Worm (Caenorhabditis elegans) whole organism, L1 larva: Measurements from ENCODE around the gene F19F10.1.

Source experiments
- C34B4.2 ChIP-seq: sonication (generic microtip); optimal IDR thresholded peaks from 2 replicates; lab custom pipeline; 2017; ENCODE audit warnings: mild to moderate bottlenecking, missing genetic modification characterization, missing compliant biosample characterization
- Y116A8C.19 ChIP-seq: sonication (generic microtip); optimal IDR thresholded peaks from 2 replicates; lab custom pipeline; 2016; ENCODE audit warnings: missing compliant biosample characterization, missing genetic modification characterization, borderline replicate concordance
- blmp-1 ChIP-seq: fragments of 150-350 bp; optimal IDR thresholded peaks from 2 replicates; lab custom pipeline; 2014; ENCODE audit warnings: missing biosample characterization, missing genetic modification characterization
- ceh-8 ChIP-seq: fragments of 200-800 bp; sonication (Bioruptor generic); optimal IDR thresholded peaks from 2 replicates; lab custom pipeline; 2018; ENCODE audit warnings: mild to moderate bottlenecking, missing genetic modification characterization, moderate library complexity, missing compliant biosample characterization
- efl-1 ChIP-seq, 4 experiments: fragments of 150-350 bp; optimal IDR thresholded peaks in 3 of 4; peaks in 1 of 4; 1 replicate in 1 of 4; 2 replicates in 3 of 4; lab custom pipeline; 2014; ENCODE audit warnings: missing biosample characterization in 2 of 4, missing genetic modification characterization in 2 of 4, missing genetic modification reagents in 2 of 4
- egl-13 ChIP-seq: sonication (generic microtip); optimal IDR thresholded peaks from 2 replicates; lab custom pipeline; 2016; ENCODE audit warnings: missing genotype, missing genetic modification reagents, missing genetic modification characterization, missing compliant biosample characterization
- elt-2 ChIP-seq: sonication (generic microtip); optimal IDR thresholded peaks from 2 replicates; lab custom pipeline; 2016; ENCODE audit warnings: missing genetic modification characterization, mild to moderate bottlenecking, inconsistent platforms, missing compliant biosample characterization, missing genetic modification reagents
- ets-5 ChIP-seq: fragments of 200-800 bp; sonication (Bioruptor generic); IDR thresholded peaks from 2 replicates; pipeline ENCODE4 v1.3.6; 2022; ENCODE audit warnings: missing genetic modification characterization, missing compliant biosample characterization
- fkh-8 ChIP-seq: sonication (generic microtip); optimal IDR thresholded peaks from 2 replicates; lab custom pipeline; 2016; ENCODE audit warnings: mild to moderate bottlenecking, missing genetic modification characterization, missing compliant biosample characterization
- grh-1 ChIP-seq: fragments of 200-800 bp; sonication (Bioruptor generic); IDR thresholded peaks from 2 replicates; pipeline ENCODE4 v1.3.6; 2022; ENCODE audit warnings: missing genetic modification reagents, missing genetic modification characterization, missing compliant biosample characterization
- hlh-4 ChIP-seq: sonication (generic microtip); optimal IDR thresholded peaks from 2 replicates; lab custom pipeline; 2016; ENCODE audit warnings: mild to moderate bottlenecking, missing genetic modification characterization, missing compliant biosample characterization
- hpl-2 ChIP-seq: fragments of 150-350 bp; optimal IDR thresholded peaks from 2 replicates; lab custom pipeline; 2014; ENCODE audit warnings: missing biosample characterization, missing genetic modification reagents, missing genetic modification characterization
- lin-35 ChIP-seq, 2 experiments: fragments of 150-350 bp; optimal IDR thresholded peaks; 2 replicates each; lab custom pipeline; 2014; ENCODE audit warnings: missing biosample characterization in 2 of 2, missing genetic modification characterization in 2 of 2, missing genetic modification reagents in 2 of 2
- lsy-2 ChIP-seq, 2 experiments: fragments of 150-350 bp; optimal IDR thresholded peaks; 2 replicates each; lab custom pipeline; 2014; ENCODE audit warnings: missing biosample characterization in 2 of 2, missing genetic modification characterization in 2 of 2
- nhr-12 ChIP-seq: sonication (generic microtip); optimal IDR thresholded peaks from 2 replicates; lab custom pipeline; 2017; ENCODE audit warnings: missing biosample characterization, missing genetic modification characterization
- nhr-19 ChIP-seq: fragments of 200-800 bp; sonication (Bioruptor generic); conservative IDR thresholded peaks from 2 replicates; pipeline ENCODE4 v1.3.6; 2022; ENCODE audit warnings: missing genetic modification characterization, missing compliant biosample characterization
- nhr-47 ChIP-seq: sonication (generic microtip); optimal IDR thresholded peaks from 2 replicates; lab custom pipeline; 2016; ENCODE audit warnings: mild to moderate bottlenecking, missing genetic modification characterization, moderate library complexity, missing compliant biosample characterization
- nhr-71 ChIP-seq: sonication (generic microtip); optimal IDR thresholded peaks from 2 replicates; lab custom pipeline; 2016; ENCODE audit warnings: mild to moderate bottlenecking, missing genetic modification characterization, moderate library complexity, missing compliant biosample characterization
- nhr-85 ChIP-seq: sonication (generic microtip); peaks from one replicate; lab custom pipeline; 2016; ENCODE audit warnings: missing genetic modification characterization, inconsistent platforms, missing compliant biosample characterization
- nhr-90 ChIP-seq: sonication (generic microtip); optimal IDR thresholded peaks from 2 replicates; lab custom pipeline; 2016; ENCODE audit warnings: mild to moderate bottlenecking, missing genetic modification characterization, missing compliant biosample characterization; ENCODE audit not compliant: poor library complexity
- pqm-1 ChIP-seq: sonication (generic microtip); optimal IDR thresholded peaks from 3 replicates; lab custom pipeline; 2017; ENCODE audit warnings: missing biosample characterization, missing genetic modification characterization
- sptf-1 ChIP-seq: fragments of 150-350 bp; optimal IDR thresholded peaks from 2 replicates; lab custom pipeline; 2014; ENCODE audit warnings: missing biosample characterization, missing genetic modification characterization
- swsn-7 ChIP-seq: sonication (generic microtip); optimal IDR thresholded peaks from 2 replicates; lab custom pipeline; 2016; ENCODE audit warnings: missing genetic modification characterization, missing compliant biosample characterization
- tbx-2 ChIP-seq: sonication (generic microtip); optimal IDR thresholded peaks from 2 replicates; lab custom pipeline; 2016; ENCODE audit warnings: missing genetic modification characterization, missing compliant biosample characterization
- tlp-1 ChIP-seq: fragments of 150-350 bp; optimal IDR thresholded peaks from 2 replicates; lab custom pipeline; 2014; ENCODE audit warnings: missing biosample characterization, missing genetic modification characterization
- unc-62 ChIP-seq: fragments of 150-350 bp; optimal IDR thresholded peaks from 2 replicates; lab custom pipeline; 2014; ENCODE audit warnings: missing biosample characterization, missing genetic modification reagents, missing genetic modification characterization
- xbp-1 ChIP-seq: sonication (generic microtip); optimal IDR thresholded peaks from 2 replicates; lab custom pipeline; 2016; ENCODE audit warnings: missing genetic modification characterization, missing compliant biosample characterization
- zag-1 ChIP-seq: fragments of 150-350 bp; optimal IDR thresholded peaks from 2 replicates; lab custom pipeline; 2014; ENCODE audit warnings: missing biosample characterization, missing genetic modification characterization

Gene F19F10.1

DNA sequence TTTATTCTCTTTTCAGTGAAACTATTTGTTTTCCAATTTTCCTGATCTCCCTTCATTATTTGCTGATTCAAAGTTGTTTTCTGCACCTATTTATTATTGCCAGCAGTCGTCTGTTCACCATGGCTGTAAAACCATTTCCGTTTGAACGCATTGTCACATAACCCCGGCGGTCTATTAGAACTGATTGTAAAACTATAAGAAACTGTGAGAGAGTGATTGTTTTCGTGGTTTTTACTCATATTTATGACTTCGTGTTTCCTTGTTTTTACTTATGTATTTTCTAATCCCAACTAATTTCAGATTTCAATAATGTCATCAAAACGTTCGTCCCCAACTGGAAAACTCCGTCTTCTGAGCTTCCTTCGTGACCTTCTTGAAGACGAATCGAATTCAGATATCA, at the start of gene F19F10.1:
Gene F19F10.1 (plus strand): TSS at position 301 of the 400 bp plus-strand sequence.
- TF ChIP-seq nhr-12 (tag; lab: Kevin White, UChicago), result no peak
- TF ChIP-seq hlh-4 (tag; lab: Kevin White, UChicago), result no peak
- TF ChIP-seq Y116A8C.19 (tag; lab: Kevin White, UChicago), result no peak
- no peak for TF ChIP-seq hpl-2 (GFP tag; lab: Kevin White, UChicago)
- no peak for TF ChIP-seq blmp-1 (tag; lab: Kevin White, UChicago)
- no peak for TF ChIP-seq xbp-1 (tag; lab: Kevin White, UChicago)
- TF ChIP-seq sptf-1 (tag; lab: Kevin White, UChicago), result no peak
- no peak for TF ChIP-seq C34B4.2 (tag; lab: Kevin White, UChicago)

DNA sequence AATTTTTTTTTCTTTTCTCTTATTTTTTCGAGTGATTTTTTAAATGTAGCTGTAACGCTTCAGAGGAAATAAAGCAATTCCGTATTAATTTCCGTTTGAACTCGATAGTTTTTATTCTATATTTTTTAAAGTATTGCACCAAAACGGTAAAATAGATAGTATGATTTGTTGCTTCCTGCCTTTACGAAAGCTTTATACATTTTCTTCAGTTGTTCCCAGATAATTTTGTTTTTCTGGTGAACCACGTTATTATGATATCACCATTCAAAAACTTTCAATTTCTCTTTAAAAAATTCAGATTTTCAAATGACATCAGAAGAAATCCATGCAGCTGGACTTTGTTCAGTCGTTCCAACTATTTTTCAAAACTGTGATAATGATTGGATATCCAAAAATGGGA, 48.1 kb upstream of the F19F10.1 start, which contains the start of gene srb-18:
Gene srb-18 (plus strand): TSS at position 301 of the 400 bp plus-strand sequence.
- TF ChIP-seq nhr-19 (GFP tag; lab: Robert Waterston, UW), result no peak
- no peak for TF ChIP-seq unc-62 (GFP tag; lab: Kevin White, UChicago)
- TF ChIP-seq swsn-7 (tag; lab: Kevin White, UChicago), result no peak
- no peak for TF ChIP-seq efl-1 (optimal IDR thresholded peaks at IDR 0.05; lab: Kevin White, UChicago)
- no peak for TF ChIP-seq efl-1 (GFP tag; optimal IDR thresholded peaks at IDR 0.05 in 1 of 2; lab: Kevin White, UChicago)
- no peak for TF ChIP-seq nhr-47 (tag; lab: Kevin White, UChicago)
- no peak for TF ChIP-seq pqm-1 (tag; lab: Kevin White, UChicago)
- TF ChIP-seq nhr-85 (tag; lab: Kevin White, UChicago), result no peak
- TF ChIP-seq hpl-2 (GFP tag; lab: Kevin White, UChicago), result no peak

DNA sequence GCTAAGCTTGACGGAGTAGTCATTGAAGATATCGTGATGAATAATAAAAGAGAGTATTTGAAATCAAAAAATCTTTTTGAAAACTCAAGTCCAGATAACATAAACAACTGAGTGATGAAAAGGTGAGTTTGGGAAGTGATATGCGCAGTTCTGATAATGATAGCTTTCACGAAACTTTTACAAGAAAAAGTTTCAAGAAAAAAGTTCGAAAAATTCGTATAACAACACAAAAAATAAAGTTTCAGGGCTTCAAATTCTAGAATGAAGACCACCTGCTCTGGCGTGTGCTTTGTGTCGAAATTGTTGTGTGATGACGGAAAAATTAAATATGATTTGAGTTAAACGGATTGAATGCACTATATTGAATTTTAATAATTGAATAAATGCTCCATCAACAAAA, 43.0 kb upstream of the F19F10.1 start, which contains the start of gene srb-19:
Gene srb-19 (minus strand): TSS at position 101 of the 400 bp plus-strand sequence.
- TF ChIP-seq zag-1 (tag; lab: Kevin White, UChicago) (no peak), fkh-8 (tag; lab: Kevin White, UChicago) (peak; percentile 1), nhr-71 (tag; lab: Kevin White, UChicago) (peak; percentile 26), tlp-1 (tag; lab: Kevin White, UChicago) (no peak), nhr-19 (GFP tag; lab: Robert Waterston, UW) (no peak)
- TF ChIP-seq, all 84 proteins: peak for 2

DNA sequence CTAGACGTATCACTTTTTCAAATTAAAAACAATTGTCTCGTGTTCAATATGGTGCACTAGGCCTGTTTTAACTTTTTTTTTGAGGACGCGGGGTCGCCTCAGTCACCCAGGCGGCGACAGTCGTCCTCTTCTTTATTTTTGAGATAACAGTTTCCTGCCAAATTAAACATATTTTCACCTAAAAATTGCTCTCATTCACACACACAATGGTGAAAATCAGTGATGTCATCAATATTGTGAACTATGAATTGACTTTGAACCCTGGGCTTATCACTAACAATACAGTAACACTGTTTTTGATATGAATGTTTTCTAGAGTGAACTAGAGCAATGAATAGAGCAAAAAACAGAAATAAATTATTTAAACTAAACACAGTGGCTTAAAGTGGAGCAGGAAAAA, 41.7 kb upstream of the F19F10.1 start:
- TF ChIP-seq elt-2 (tag; lab: Kevin White, UChicago) (peak; percentile 75), lin-35 (GFP tag; optimal IDR thresholded peaks at IDR 0.05; lab: Kevin White, UChicago) (no peak)
- TF ChIP-seq, all 84 proteins: peak for 1

DNA sequence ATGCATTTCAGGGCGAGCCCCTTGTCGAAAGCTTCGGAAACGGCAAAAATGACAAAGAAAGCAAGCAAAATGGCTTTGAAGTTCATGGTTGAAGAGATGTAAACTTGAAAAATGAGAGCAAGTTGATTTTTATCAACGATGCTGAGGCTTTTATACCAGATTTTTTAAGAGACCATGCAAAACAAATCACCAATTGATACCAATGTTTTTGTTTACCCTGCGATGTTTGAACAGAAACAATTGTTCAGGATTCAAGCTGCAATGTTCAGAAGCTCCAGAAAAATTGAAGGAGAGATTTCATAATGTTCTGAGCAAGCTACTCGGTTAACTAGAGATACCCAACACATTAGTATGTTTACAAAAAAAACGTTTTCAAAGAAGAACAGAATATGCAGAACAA, 40.8 kb upstream of the F19F10.1 start, which contains the start of gene C54F6.15:
Gene C54F6.15 (minus strand): TSS at position 101 of the 400 bp plus-strand sequence.
- TF ChIP-seq blmp-1 (tag; lab: Kevin White, UChicago), result no peak
- no peak for TF ChIP-seq nhr-71 (tag; lab: Kevin White, UChicago)
- no peak for TF ChIP-seq nhr-12 (tag; lab: Kevin White, UChicago)
- no peak for TF ChIP-seq elt-2 (tag; lab: Kevin White, UChicago)
- TF ChIP-seq grh-1 (GFP tag; lab: Robert Waterston, UW), result no peak
- no peak for TF ChIP-seq hlh-4 (tag; lab: Kevin White, UChicago)
- TF ChIP-seq ets-5 (GFP tag; lab: Robert Waterston, UW), result no peak

DNA sequence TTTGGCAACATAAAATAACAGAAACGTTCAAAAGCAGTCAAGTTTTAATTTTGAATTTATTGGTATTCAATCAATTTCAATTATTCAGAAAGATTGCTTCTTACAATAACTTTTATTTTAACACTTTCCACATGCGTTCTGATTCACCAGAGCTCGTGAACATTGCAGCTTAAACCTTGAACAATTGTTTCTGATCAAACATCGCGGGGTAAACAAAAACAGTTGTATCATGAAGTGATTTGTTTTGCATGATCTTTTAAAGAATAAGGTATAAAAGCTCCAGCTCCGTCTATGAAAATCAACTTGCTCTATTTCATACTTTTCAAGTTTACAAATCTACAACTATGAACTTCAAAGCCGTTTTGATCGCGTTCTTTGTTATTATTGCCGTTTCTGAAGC, 39.7 kb upstream of the F19F10.1 start, which contains the start of gene C54F6.6:
Gene C54F6.6 (plus strand): TSS at position 301 of the 400 bp plus-strand sequence.
- no peak for TF ChIP-seq nhr-90
- no peak for TF ChIP-seq tbx-2 (tag; lab: Kevin White, UChicago)
- TF ChIP-seq lsy-2 (tag; optimal IDR thresholded peaks at IDR 0.05; lab: Kevin White, UChicago), result no peak
- TF ChIP-seq fkh-8 (tag; lab: Kevin White, UChicago), result no peak
- TF ChIP-seq ceh-8 (GFP tag; lab: Kevin White, UChicago), result no peak
- TF ChIP-seq egl-13 (tag; lab: Kevin White, UChicago), result no peak
